Fruit fly (Drosophila melanogaster): Measurements from ENCODE around the gene CG31759.

Gene CG31759

dm6 chr2L:12177621-12178020 is 29.9 kb upstream of the CG31759 start, which contains the start of gene atilla:
Gene atilla, minus strand, starts transcription at chr2L:12177886.
- no peak for TF ChIP-seq lz (GFP tag; optimal IDR thresholded peaks at IDR 0.05)
- peak; percentile 13 for TF ChIP-seq fkh (GFP tag; optimal IDR thresholded peaks at IDR 0.05)
- TF ChIP-seq CG15336 (GFP tag; IDR thresholded peaks at IDR 0.05), result peak; percentile 30; the same call in 1 of the 2 replicates
- TF ChIP-seq CG11294 (GFP tag; IDR thresholded peaks at IDR 0.05), result no peak
- TF ChIP-seq Sox102F (GFP tag; optimal IDR thresholded peaks at IDR 0.05), result no peak
- TF ChIP-seq fd59A (GFP tag; optimal IDR thresholded peaks at IDR 0.05), result no peak
- peak; percentile 17; the same call in 1 of the 3 replicates for TF ChIP-seq eg (GFP tag; IDR thresholded peaks at IDR 0.05)

- TF ChIP-seq CG6276 (GFP tag; optimal IDR thresholded peaks at IDR 0.05), result no peak
- peak; percentile 51 for TF ChIP-seq Smox (GFP tag; optimal IDR thresholded peaks at IDR 0.05)
- peak in 1 of 2 experiments; percentile 16 for TF ChIP-seq ss (GFP tag; optimal IDR thresholded peaks at IDR 0.05)
- TF ChIP-seq svp (GFP tag), result peak; percentile 80
- TF ChIP-seq topi (GFP tag; optimal IDR thresholded peaks at IDR 0.05), result peak; percentile 40
- TF ChIP-seq CG3919 (GFP tag; optimal IDR thresholded peaks at IDR 0.05), result no peak
- peak; percentile 7 for TF ChIP-seq Hr39 (GFP tag; optimal IDR thresholded peaks at IDR 0.05)
- peak; percentile 31 for TF ChIP-seq acj6 (GFP tag; optimal IDR thresholded peaks at IDR 0.05)
- TF ChIP-seq CG8632 (GFP tag; optimal IDR thresholded peaks at IDR 0.05), result no peak
- peak; percentile 43 for TF ChIP-seq Ets96B (tag; optimal IDR thresholded peaks at IDR 0.05)
- no peak for TF ChIP-seq CG11762 (GFP tag; optimal IDR thresholded peaks at IDR 0.05; ENCODE audit: insufficient read depth)
- peak; percentile 34 for TF ChIP-seq Sox102F (GFP tag; optimal IDR thresholded peaks at IDR 0.05)
- TF ChIP-seq dsx (GFP tag; optimal IDR thresholded peaks at IDR 0.05; ENCODE audit: poor library complexity, severe bottlenecking), result peak; percentile 35
- peak; percentile 41 for TF ChIP-seq spab (GFP tag; optimal IDR thresholded peaks at IDR 0.05)
- TF ChIP-seq cyc (GFP tag; optimal IDR thresholded peaks at IDR 0.05), result no peak
- TF ChIP-seq achi (GFP tag; optimal IDR thresholded peaks at IDR 0.05), result peak; percentile 14
- no peak for TF ChIP-seq Lpt (GFP tag; optimal IDR thresholded peaks at IDR 0.05)
- TF ChIP-seq vri (GFP tag; optimal IDR thresholded peaks at IDR 0.05), result peak; percentile 6
- peak; percentile 64 for TF ChIP-seq esn (GFP tag; optimal IDR thresholded peaks at IDR 0.05)
- peak; percentile 29 for TF ChIP-seq CG32006 (GFP tag; optimal IDR thresholded peaks at IDR 0.05)
- TF ChIP-seq CG15336 (GFP tag; IDR thresholded peaks at IDR 0.05), result 0 out of 2 replicates have a peak, but pooled peaks have one; percentile 25
- no peak for TF ChIP-seq Hr38 (GFP tag; optimal IDR thresholded peaks at IDR 0.05)
- TF ChIP-seq CG10669 (GFP tag; optimal IDR thresholded peaks at IDR 0.05), result peak; percentile 35
- peak; percentile 24 for TF ChIP-seq CG31627 (GFP tag; optimal IDR thresholded peaks at IDR 0.05)
- peak; percentile 21 for TF ChIP-seq CG6792 (GFP tag; optimal IDR thresholded peaks at IDR 0.05)
- no peak for TF ChIP-seq CG16779 (tag; optimal IDR thresholded peaks at IDR 0.05)
- TF ChIP-seq Eip78C (GFP tag), result peak; percentile 68
- TF ChIP-seq Sox15 (GFP tag; optimal IDR thresholded peaks at IDR 0.05), result no peak
- TF ChIP-seq Blimp-1 (GFP tag; optimal IDR thresholded peaks at IDR 0.05), result no peak
- TF ChIP-seq CG11294 (GFP tag; IDR thresholded peaks at IDR 0.05), result no peak
- TF ChIP-seq CG8319 (GFP tag; optimal IDR thresholded peaks at IDR 0.05), result no peak
- TF ChIP-seq fd59A (GFP tag; optimal IDR thresholded peaks at IDR 0.05), result peak; percentile 2
- TF ChIP-seq CG4318 (GFP tag; optimal IDR thresholded peaks at IDR 0.05), result no peak
- peak; percentile 44 for TF ChIP-seq Sox14 (GFP tag; optimal IDR thresholded peaks at IDR 0.05)
- no peak for TF ChIP-seq salr (GFP tag; optimal IDR thresholded peaks at IDR 0.05)
- TF ChIP-seq fd85E (GFP tag; optimal IDR thresholded peaks at IDR 0.05), result no peak
- no peak for TF ChIP-seq CG8119 (GFP tag; IDR thresholded peaks at IDR 0.05)
- TF ChIP-seq CG6808 (GFP tag; optimal IDR thresholded peaks at IDR 0.05), result no peak
- no peak for TF ChIP-seq Ets21C (GFP tag; optimal IDR thresholded peaks at IDR 0.05)
- TF ChIP-seq CG6163 (GFP tag; IDR thresholded peaks at IDR 0.05), result 0 out of 3 replicates have a peak, but pooled peaks have one; percentile 40
- peak; percentile 35 for TF ChIP-seq Eip75B (GFP tag; optimal IDR thresholded peaks at IDR 0.05)
- no peak for TF ChIP-seq fkh (GFP tag; optimal IDR thresholded peaks at IDR 0.05)
- peak; percentile 13 for TF ChIP-seq OdsH (GFP tag; optimal IDR thresholded peaks at IDR 0.05)
- peak; percentile 41 for TF ChIP-seq pdm3 (GFP tag; optimal IDR thresholded peaks at IDR 0.05)
- peak; percentile 7 for TF ChIP-seq CG1621 (tag; optimal IDR thresholded peaks at IDR 0.05)
- TF ChIP-seq CG3032 (tag; optimal IDR thresholded peaks at IDR 0.05), result peak; percentile 28
- TF ChIP-seq CG10631 (GFP tag; optimal IDR thresholded peaks at IDR 0.05), result peak; percentile 56
These were observed 14.5 kb upstream of the CG31759 start for dm6 chr2L:12192978-12193377.

Data from whole organism, prepupa.